Worm (Caenorhabditis elegans) whole organism, L2 larva: ENCODE results near the gene sre-7.

Experiments used
- ama-1 ChIP-seq: fragments of 150-350 bp; optimal IDR thresholded peaks from 2 replicates; lab custom pipeline; 2018; ENCODE audit warnings: inconsistent platforms
- blmp-1 ChIP-seq: sonication (generic microtip); optimal IDR thresholded peaks from 2 replicates; lab custom pipeline; 2017; ENCODE audit warnings: missing genetic modification characterization, mild to moderate bottlenecking, missing compliant biosample characterization, antibody characterized with exemption, moderate library complexity; ENCODE audit not compliant: insufficient read depth
- egl-27 ChIP-seq: sonication (generic microtip); optimal IDR thresholded peaks from 3 replicates; lab custom pipeline; 2017; ENCODE audit warnings: missing biosample characterization, missing genetic modification reagents, missing genetic modification characterization
- elt-3 ChIP-seq: sonication (generic microtip); optimal IDR thresholded peaks from 2 replicates; lab custom pipeline; 2017; ENCODE audit warnings: missing biosample characterization, missing genetic modification characterization
- lin-13 ChIP-seq: fragments of 150-350 bp; optimal IDR thresholded peaks from 2 replicates; lab custom pipeline; 2014; ENCODE audit warnings: missing biosample characterization, missing genetic modification reagents, missing genetic modification characterization
- nhr-237 ChIP-seq: fragments of 150-350 bp; optimal IDR thresholded peaks from 2 replicates; lab custom pipeline; 2014; ENCODE audit warnings: missing biosample characterization, missing genetic modification characterization
- nhr-25 ChIP-seq: fragments of 150-350 bp; sonication (generic microtip); optimal IDR thresholded peaks from 3 replicates; lab custom pipeline; 2014; ENCODE audit warnings: missing biosample characterization, missing genetic modification characterization
- unc-62 ChIP-seq: fragments of 150-350 bp; optimal IDR thresholded peaks from 2 replicates; lab custom pipeline; 2014; ENCODE audit warnings: missing biosample characterization, missing genetic modification reagents, missing genetic modification characterization

- TF ChIP-seq egl-27 (tag; lab: Kevin White, UChicago) (no peak), nhr-25 (tag; lab: Kevin White, UChicago) (no peak), lin-13 (no peak), ama-1 (lab: Kevin White, UChicago) (no peak), unc-62 (no peak), blmp-1 (no peak), nhr-237 (tag; lab: Kevin White, UChicago) (no peak), elt-3 (tag; lab: Kevin White, UChicago) (no peak)
These were observed 4.0 kb downstream of the sre-7 start, which contains the start of gene K02E11.4 for ce11 chrV:14248025-14248424.
